Fruit fly (Drosophila melanogaster): ENCODE data around the gene Iru.

- no peak for TF ChIP-seq CG8478 (optimal IDR thresholded peaks at IDR 0.05)
- TF ChIP-seq CTCF (optimal IDR thresholded peaks at IDR 0.05), result no peak
Observed at dm6 chr3R:8971794-8972193, 34.5 kb upstream of the Iru start.

Data from S2 (cell line).